Worm (Caenorhabditis elegans) whole organism, L2 larva: ENCODE measurements around the gene F36G3.2.

Experiments
- lsy-2 ChIP-seq, 2 experiments: fragments of 150-350 bp in 1 of 2; sonication (generic microtip) in 1 of 2; optimal IDR thresholded peaks; 2 replicates each; lab custom pipeline; 2014 to 2017; ENCODE audit warnings: missing biosample characterization in 2 of 2, missing genetic modification characterization in 2 of 2
- mdl-1 ChIP-seq, 2 experiments: fragments of 150-350 bp in 1 of 2; sonication (generic microtip) in 1 of 2; optimal IDR thresholded peaks; 2 replicates each; lab custom pipeline; 2017; ENCODE audit warnings: missing biosample characterization in 2 of 2, missing genetic modification characterization in 2 of 2
- nhr-25 ChIP-seq: fragments of 150-350 bp; sonication (generic microtip); optimal IDR thresholded peaks from 3 replicates; lab custom pipeline; 2014; ENCODE audit warnings: missing biosample characterization, missing genetic modification characterization
- skn-1 ChIP-seq: sonication (generic microtip); optimal IDR thresholded peaks from 2 replicates; lab custom pipeline; 2017; ENCODE audit warnings: missing biosample characterization, missing genetic modification characterization

- no peak for TF ChIP-seq nhr-25 (tag; lab: Kevin White, UChicago)
- no peak for TF ChIP-seq skn-1
- TF ChIP-seq mdl-1 (tag; optimal IDR thresholded peaks at IDR 0.05; lab: Kevin White, UChicago) = no peak
- no peak for TF ChIP-seq lsy-2 (tag; optimal IDR thresholded peaks at IDR 0.05; lab: Kevin White, UChicago)
These were observed 37.1 kb upstream of the F36G3.2 start, which contains the start of gene rrc-1 for ce11 chrX:9831215-9831614.
